Fruit fly (Drosophila melanogaster): ENCODE data around the gene sowah.

Gene sowah

dm6 chr3L:12532220-12532619 lies 40.1 kb downstream of the sowah start:
- TF ChIP-seq dsf (GFP tag; optimal IDR thresholded peaks at IDR 0.05; ENCODE audit: borderline replicate concordance) (no peak), fru (GFP tag; optimal IDR thresholded peaks at IDR 0.05) (no peak), Rel (GFP tag; optimal IDR thresholded peaks at IDR 0.05) (no peak), Rel (tag; optimal IDR thresholded peaks at IDR 0.05) (no peak), h (GFP tag; optimal IDR thresholded peaks at IDR 0.05) (no peak), Hr83 (GFP tag; optimal IDR thresholded peaks at IDR 0.05; ENCODE audit: poor library complexity, severe bottlenecking) (no peak), Myc (optimal IDR thresholded peaks at IDR 0.05) (no peak), OdsH (GFP tag; optimal IDR thresholded peaks at IDR 0.05) (no peak)

- TF ChIP-seq Rel (GFP tag; optimal IDR thresholded peaks at IDR 0.05) (no peak), Rel (tag; optimal IDR thresholded peaks at IDR 0.05) (peak; percentile 63), Sp1 (GFP tag; optimal IDR thresholded peaks at IDR 0.05) (peak; percentile 21), h (GFP tag; optimal IDR thresholded peaks at IDR 0.05) (peak; percentile 11), Hr78 (GFP tag; optimal IDR thresholded peaks at IDR 0.05) (no peak)
Measured at dm6 chr3L:12530044-12530443, 42.3 kb downstream of the sowah start, which contains the start of gene nst. TSS of gene nst (minus strand) at chr3L:12530171.

- peak; percentile 68 for TF ChIP-seq Jra (GFP tag; optimal IDR thresholded peaks at IDR 0.05)
- TF ChIP-seq h (GFP tag; optimal IDR thresholded peaks at IDR 0.05), result peak; percentile 44
- peak; percentile 61 for TF ChIP-seq br (GFP tag; optimal IDR thresholded peaks at IDR 0.05)
- TF ChIP-seq HLH106 (tag; optimal IDR thresholded peaks at IDR 0.05), result peak; percentile 41
- peak; percentile 27 for TF ChIP-seq CG32264 (GFP tag; optimal IDR thresholded peaks at IDR 0.05)
- peak; percentile 39 for TF ChIP-seq woc (GFP tag; optimal IDR thresholded peaks at IDR 0.05)
- peak; percentile 22 for TF ChIP-seq psq (GFP tag; optimal IDR thresholded peaks at IDR 0.05)
- TF ChIP-seq Sp1 (GFP tag; optimal IDR thresholded peaks at IDR 0.05), result peak; percentile 47
- TF ChIP-seq Hnf4 (GFP tag; optimal IDR thresholded peaks at IDR 0.05), result peak; percentile 64
- peak; percentile 61 for TF ChIP-seq fru (GFP tag; optimal IDR thresholded peaks at IDR 0.05)
- TF ChIP-seq jim (GFP tag; optimal IDR thresholded peaks at IDR 0.05), result no peak
- peak; percentile 55 for TF ChIP-seq OdsH (GFP tag; optimal IDR thresholded peaks at IDR 0.05)
- TF ChIP-seq Hr83 (GFP tag; optimal IDR thresholded peaks at IDR 0.05; ENCODE audit: poor library complexity, severe bottlenecking), result peak; percentile 9
- peak in 1 of 2 experiments; percentile 77 for TF ChIP-seq foxo (GFP tag; optimal IDR thresholded peaks at IDR 0.05)
- no peak for TF ChIP-seq Mio (GFP tag; optimal IDR thresholded peaks at IDR 0.05)
- TF ChIP-seq rgr (GFP tag; optimal IDR thresholded peaks at IDR 0.05), result peak; percentile 63
- peak; percentile 54 for TF ChIP-seq ey (GFP tag; optimal IDR thresholded peaks at IDR 0.05)
- TF ChIP-seq Vsx2 (GFP tag; optimal IDR thresholded peaks at IDR 0.05; ENCODE audit: partially characterized antibody), result no peak
- TF ChIP-seq lola (GFP tag; optimal IDR thresholded peaks at IDR 0.05), result no peak
Measured at dm6 chr3L:12529431-12530007, 42.8 kb downstream of the sowah start.

dm6 chr3L:12526433-12527113 lies 45.8 kb downstream of the sowah start, which contains the start of gene eIF2beta:
TSS of gene eIF2beta (minus strand) at chr3L:12526731.
- peak; percentile 52 for TF ChIP-seq fru (GFP tag; optimal IDR thresholded peaks at IDR 0.05)
- TF ChIP-seq sv (GFP tag; optimal IDR thresholded peaks at IDR 0.05), result peak; percentile 34
- no peak for TF ChIP-seq brk (GFP tag; optimal IDR thresholded peaks at IDR 0.05)
- peak; percentile 20 for TF ChIP-seq Hnf4 (GFP tag; optimal IDR thresholded peaks at IDR 0.05)
- no peak for TF ChIP-seq Jra (GFP tag; optimal IDR thresholded peaks at IDR 0.05)
- TF ChIP-seq dmrt93B (GFP tag; optimal IDR thresholded peaks at IDR 0.05), result no peak
- no peak for TF ChIP-seq Dif (GFP tag; optimal IDR thresholded peaks at IDR 0.05; ENCODE audit: partially characterized antibody)
- peak; percentile 55 for TF ChIP-seq sage (GFP tag; optimal IDR thresholded peaks at IDR 0.05)
- TF ChIP-seq Sp1 (GFP tag; optimal IDR thresholded peaks at IDR 0.05), result peak; percentile 4
- TF ChIP-seq OdsH (GFP tag; optimal IDR thresholded peaks at IDR 0.05), result no peak
- no peak for TF ChIP-seq HLH106 (tag; optimal IDR thresholded peaks at IDR 0.05)
- TF ChIP-seq h (GFP tag; optimal IDR thresholded peaks at IDR 0.05), result peak; percentile 23
- TF ChIP-seq woc (GFP tag; optimal IDR thresholded peaks at IDR 0.05), result peak; percentile 27
- peak; percentile 1 for TF ChIP-seq Myc (optimal IDR thresholded peaks at IDR 0.05)
- TF ChIP-seq rgr (GFP tag; optimal IDR thresholded peaks at IDR 0.05), result no peak

dm6 chr3L:12523941-12524340 lies 48.4 kb downstream of the sowah start, which contains the start of the genes ver and Gcn5:
TSS of gene ver (plus strand) at chr3L:12523987.
TSS of gene Gcn5 (minus strand) at chr3L:12524014.
- no peak for TF ChIP-seq Abd-B (GFP tag; optimal IDR thresholded peaks at IDR 0.05)
- TF ChIP-seq woc (GFP tag; optimal IDR thresholded peaks at IDR 0.05), result peak; percentile 91
- TF ChIP-seq usp (GFP tag; optimal IDR thresholded peaks at IDR 0.05), result no peak
- peak; percentile 84 for TF ChIP-seq Mio (GFP tag; optimal IDR thresholded peaks at IDR 0.05)
- TF ChIP-seq dmrt93B (GFP tag; optimal IDR thresholded peaks at IDR 0.05), result peak; percentile 96
- TF ChIP-seq Sp1 (GFP tag; optimal IDR thresholded peaks at IDR 0.05), result peak; percentile 99
- peak; percentile 98 for TF ChIP-seq sage (GFP tag; optimal IDR thresholded peaks at IDR 0.05)
- no peak for TF ChIP-seq Hr78 (GFP tag; optimal IDR thresholded peaks at IDR 0.05)
- TF ChIP-seq psq (GFP tag; optimal IDR thresholded peaks at IDR 0.05), result peak; percentile 97
- TF ChIP-seq fru (GFP tag; optimal IDR thresholded peaks at IDR 0.05), result peak; percentile 97
- peak; percentile 97 for TF ChIP-seq CG9705 (GFP tag; optimal IDR thresholded peaks at IDR 0.05)
- peak; percentile 98 for TF ChIP-seq HLH106 (tag; optimal IDR thresholded peaks at IDR 0.05)
- no peak for TF ChIP-seq dl (GFP tag; optimal IDR thresholded peaks at IDR 0.05; ENCODE audit: insufficient read depth in 1 of 2, partially characterized antibody in 2 of 2)
- peak; percentile 89 for TF ChIP-seq Rel (GFP tag; optimal IDR thresholded peaks at IDR 0.05)
- TF ChIP-seq Rel (tag; optimal IDR thresholded peaks at IDR 0.05), result peak; percentile 92
- peak; percentile 85 for TF ChIP-seq jim (GFP tag; optimal IDR thresholded peaks at IDR 0.05)
- TF ChIP-seq rgr (GFP tag; optimal IDR thresholded peaks at IDR 0.05), result peak; percentile 99
- no peak for TF ChIP-seq Myc (optimal IDR thresholded peaks at IDR 0.05)
- TF ChIP-seq sv (GFP tag; optimal IDR thresholded peaks at IDR 0.05), result peak; percentile 85
- peak; percentile 89 to 99 for TF ChIP-seq foxo (GFP tag; optimal IDR thresholded peaks at IDR 0.05)
- TF ChIP-seq lola (GFP tag; optimal IDR thresholded peaks at IDR 0.05), result no peak
- peak; percentile 99 for TF ChIP-seq OdsH (GFP tag; optimal IDR thresholded peaks at IDR 0.05)
- TF ChIP-seq Hr83 (GFP tag; optimal IDR thresholded peaks at IDR 0.05; ENCODE audit: poor library complexity, severe bottlenecking), result peak; percentile 90
- TF ChIP-seq brk (GFP tag; optimal IDR thresholded peaks at IDR 0.05), result peak; percentile 98
- peak; percentile 97 for TF ChIP-seq Jra (GFP tag; optimal IDR thresholded peaks at IDR 0.05)
- TF ChIP-seq Dfd (GFP tag; optimal IDR thresholded peaks at IDR 0.05), result no peak
- TF ChIP-seq dsf (GFP tag; optimal IDR thresholded peaks at IDR 0.05; ENCODE audit: borderline replicate concordance), result peak; percentile 95
